Worm (Caenorhabditis elegans): ENCODE results near the gene C09G5.14.

The C09G5.14 gene

DNA sequence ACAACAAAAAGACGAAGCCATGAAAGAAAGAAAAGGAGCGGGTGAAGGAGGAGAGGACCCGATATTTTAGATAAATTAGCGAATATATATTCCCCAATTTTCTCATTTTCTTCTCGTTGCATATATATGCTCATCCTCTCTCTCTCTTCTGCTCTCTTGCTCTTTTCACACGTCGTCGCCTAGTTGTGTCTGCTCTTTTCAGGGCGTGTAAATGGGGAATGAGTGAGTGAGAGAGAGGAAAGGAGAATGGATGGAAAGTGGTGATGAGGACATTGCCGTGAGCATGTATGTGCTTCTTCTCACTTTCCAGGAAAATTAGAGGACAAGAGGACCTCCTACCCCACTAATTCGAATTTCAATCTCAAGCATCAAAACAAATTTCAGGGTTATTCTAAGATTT, 32.5 kb upstream of the C09G5.14 start:
- TF ChIP-seq blmp-1 (tag; optimal IDR thresholded peaks at IDR 0.05; ENCODE audit: insufficient read depth) (no peak), crh-2 (tag; optimal IDR thresholded peaks at IDR 0.05) (peak; percentile 5), R02D3.7 (tag; optimal IDR thresholded peaks at IDR 0.05) (no peak), nhr-129 (tag; optimal IDR thresholded peaks at IDR 0.05) (peak; percentile 28), nhr-11 (tag; optimal IDR thresholded peaks at IDR 0.05) (no peak), sma-9 (GFP tag; optimal IDR thresholded peaks at IDR 0.05) (no peak), sma-9 (tag; optimal IDR thresholded peaks at IDR 0.05) (no peak), C34F6.9 (tag; optimal IDR thresholded peaks at IDR 0.05) (peak; percentile 36), nhr-6 (tag; optimal IDR thresholded peaks at IDR 0.05) (no peak), skn-1 (tag; optimal IDR thresholded peaks at IDR 0.05) (no peak)

DNA sequence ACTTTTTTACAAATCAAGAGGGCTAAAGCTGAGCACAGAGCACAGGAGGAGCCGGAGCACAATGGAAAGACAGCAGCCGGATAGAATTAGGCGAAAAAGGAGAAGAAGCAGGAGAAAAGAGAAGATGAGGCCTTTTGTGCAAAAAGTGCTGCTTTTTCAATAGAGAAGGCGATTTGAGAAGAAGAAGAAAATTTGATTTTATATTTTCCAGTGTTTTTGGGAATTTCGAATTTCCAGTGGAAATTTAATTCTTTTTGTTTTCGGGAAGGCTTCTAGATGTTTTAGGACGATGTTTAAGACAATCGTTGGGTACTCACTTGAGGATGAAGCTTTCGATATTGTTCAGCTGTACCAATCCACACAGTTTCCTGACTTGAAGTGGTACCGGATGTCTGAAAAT, 30.7 kb upstream of the C09G5.14 start:
- TF ChIP-seq nhr-237 (tag; optimal IDR thresholded peaks at IDR 0.05) (no peak), dmd-4 (tag; optimal IDR thresholded peaks at IDR 0.05) (no peak), lin-39 (tag; optimal IDR thresholded peaks at IDR 0.05) (no peak), R02D3.7 (tag; optimal IDR thresholded peaks at IDR 0.05) (no peak), F13H6.1 (tag; optimal IDR thresholded peaks at IDR 0.05) (no peak), nhr-11 (tag; optimal IDR thresholded peaks at IDR 0.05) (no peak), Y55F3AM.14 (GFP tag; optimal IDR thresholded peaks at IDR 0.05) (no peak), mab-5 (tag; optimal IDR thresholded peaks at IDR 0.05) (no peak), nhr-23 (tag; optimal IDR thresholded peaks at IDR 0.05) (no peak), nhr-129 (tag; optimal IDR thresholded peaks at IDR 0.05) (no peak), ztf-4 (tag; optimal IDR thresholded peaks at IDR 0.05) (no peak), nhr-25 (tag; optimal IDR thresholded peaks at IDR 0.05) (no peak), alr-1 (tag; optimal IDR thresholded peaks at IDR 0.05) (no peak), nhr-10 (tag; optimal IDR thresholded peaks at IDR 0.05) (no peak), aly-2 (tag; optimal IDR thresholded peaks at IDR 0.05) (no peak), fos-1 (tag; optimal IDR thresholded peaks at IDR 0.05) (no peak), gmeb-1 (tag; optimal IDR thresholded peaks at IDR 0.05) (no peak), egl-27 (tag; optimal IDR thresholded peaks at IDR 0.05) (no peak)

- TF ChIP-seq ZK546.5 (tag; optimal IDR thresholded peaks at IDR 0.05): no peak
- TF ChIP-seq skn-1 (tag; optimal IDR thresholded peaks at IDR 0.05): no peak
- TF ChIP-seq fos-1 (tag; optimal IDR thresholded peaks at IDR 0.05): no peak
- no peak for TF ChIP-seq sma-9 (GFP tag; optimal IDR thresholded peaks at IDR 0.05)
- no peak for TF ChIP-seq sma-9 (tag; optimal IDR thresholded peaks at IDR 0.05)
- TF ChIP-seq F13H6.1 (tag; optimal IDR thresholded peaks at IDR 0.05): peak; percentile 36
- TF ChIP-seq unc-62 (GFP tag; optimal IDR thresholded peaks at IDR 0.05): no peak
- TF ChIP-seq sma-3 (GFP tag; optimal IDR thresholded peaks at IDR 0.05): no peak
- no peak for TF ChIP-seq lin-13 (GFP tag; optimal IDR thresholded peaks at IDR 0.05)
- no peak for TF ChIP-seq R02D3.7 (tag; optimal IDR thresholded peaks at IDR 0.05)
- peak; percentile 73 for TF ChIP-seq unc-55 (GFP tag; optimal IDR thresholded peaks at IDR 0.05)
- TF ChIP-seq crh-2 (tag; optimal IDR thresholded peaks at IDR 0.05): peak; percentile 14
- TF ChIP-seq Y55F3AM.14 (GFP tag; optimal IDR thresholded peaks at IDR 0.05): no peak
- TF ChIP-seq ztf-11 (tag; optimal IDR thresholded peaks at IDR 0.05): no peak
- TF ChIP-seq nhr-129 (tag; optimal IDR thresholded peaks at IDR 0.05): no peak
- TF ChIP-seq sem-4 (tag; optimal IDR thresholded peaks at IDR 0.05): no peak
- no peak for TF ChIP-seq ama-1 (optimal IDR thresholded peaks at IDR 0.05)
- TF ChIP-seq gmeb-1 (tag; optimal IDR thresholded peaks at IDR 0.05): no peak
- TF ChIP-seq nhr-21 (tag; optimal IDR thresholded peaks at IDR 0.05): no peak
- TF ChIP-seq lin-11 (tag; optimal IDR thresholded peaks at IDR 0.05): peak; percentile 23
- no peak for TF ChIP-seq nhr-237 (tag; optimal IDR thresholded peaks at IDR 0.05)
- TF ChIP-seq nhr-12 (tag; optimal IDR thresholded peaks at IDR 0.05): no peak
- TF ChIP-seq mdl-1 (tag; optimal IDR thresholded peaks at IDR 0.05): no peak
- no peak for TF ChIP-seq ceh-16 (tag; optimal IDR thresholded peaks at IDR 0.05)
- no peak for TF ChIP-seq nhr-77 (tag; optimal IDR thresholded peaks at IDR 0.05)
- TF ChIP-seq ceh-82 (tag; optimal IDR thresholded peaks at IDR 0.05): no peak
- TF ChIP-seq C34F6.9 (tag; optimal IDR thresholded peaks at IDR 0.05): peak; percentile 36
- TF ChIP-seq nhr-25 (tag; optimal IDR thresholded peaks at IDR 0.05): no peak
- TF ChIP-seq unc-39 (tag; optimal IDR thresholded peaks at IDR 0.05): no peak
- no peak for TF ChIP-seq dmd-4 (tag; optimal IDR thresholded peaks at IDR 0.05)
- no peak for TF ChIP-seq aly-2 (tag; optimal IDR thresholded peaks at IDR 0.05)
- TF ChIP-seq peb-1 (tag; optimal IDR thresholded peaks at IDR 0.05): no peak
- TF ChIP-seq egl-27 (tag; optimal IDR thresholded peaks at IDR 0.05): no peak
- no peak for TF ChIP-seq elt-1 (tag; optimal IDR thresholded peaks at IDR 0.05)
- no peak for TF ChIP-seq nhr-23 (tag; optimal IDR thresholded peaks at IDR 0.05)
- no peak for TF ChIP-seq lin-39 (tag; optimal IDR thresholded peaks at IDR 0.05)
- TF ChIP-seq blmp-1 (tag; optimal IDR thresholded peaks at IDR 0.05; ENCODE audit: insufficient read depth): no peak
- TF ChIP-seq zag-1 (tag; optimal IDR thresholded peaks at IDR 0.05): no peak
- no peak for TF ChIP-seq nhr-6 (tag; optimal IDR thresholded peaks at IDR 0.05)
- no peak for TF ChIP-seq elt-3 (tag; optimal IDR thresholded peaks at IDR 0.05)
- TF ChIP-seq nhr-10 (tag; optimal IDR thresholded peaks at IDR 0.05): no peak
- TF ChIP-seq ztf-4 (tag; optimal IDR thresholded peaks at IDR 0.05): no peak
- TF ChIP-seq lsy-2 (tag; optimal IDR thresholded peaks at IDR 0.05): peak in 1 of 2 experiments; percentile 14
- TF ChIP-seq mab-5 (tag; optimal IDR thresholded peaks at IDR 0.05): no peak
- TF ChIP-seq alr-1 (tag; optimal IDR thresholded peaks at IDR 0.05): no peak
- TF ChIP-seq snpc-4 (tag; optimal IDR thresholded peaks at IDR 0.05): no peak
- TF ChIP-seq ztf-1 (GFP tag; conservative IDR thresholded peaks at IDR 0.05): no peak
Observed at ce11 chrII:10744801-10745200, 21.8 kb upstream of the C09G5.14 start.

Measured in whole organism, L2 larva.